Worm (Caenorhabditis elegans) whole organism, young adult: ENCODE data around the gene T11G6.5.

Experiments used
- B0336.3 ChIP-seq: fragments of 200-800 bp; sonication (Bioruptor generic); IDR thresholded peaks from 2 replicates; pipeline ENCODE4 v1.3.6; 2022; ENCODE audit warnings: missing genetic modification characterization, missing compliant biosample characterization
- C06A6.2 ChIP-seq: fragments of 200-800 bp; sonication (Bioruptor generic); conservative IDR thresholded peaks from 2 replicates; pipeline ENCODE4 v1.3.6; 2022; ENCODE audit warnings: missing genetic modification characterization, missing compliant biosample characterization
- F10E7.11 ChIP-seq: sonication (generic microtip); optimal IDR thresholded peaks from 2 replicates; lab custom pipeline; 2017; ENCODE audit warnings: mild to moderate bottlenecking, missing genetic modification characterization, moderate library complexity, missing compliant biosample characterization
- F22D6.2 ChIP-seq: sonication (generic microtip); optimal IDR thresholded peaks from 2 replicates; lab custom pipeline; 2016; ENCODE audit warnings: mild to moderate bottlenecking, missing genetic modification characterization, missing compliant biosample characterization
- F33H1.4 ChIP-seq: fragments of 200-800 bp; sonication (Bioruptor generic); IDR thresholded peaks from 2 replicates; pipeline ENCODE4 v1.3.6; 2022; ENCODE audit warnings: missing genetic modification reagents, missing genetic modification characterization, missing compliant biosample characterization
- F39B2.1 ChIP-seq: fragments of 200-800 bp; sonication (Bioruptor generic); IDR thresholded peaks from 2 replicates; pipeline ENCODE4 v1.3.6; 2022; ENCODE audit warnings: missing genetic modification reagents, missing genetic modification characterization, missing compliant biosample characterization
- F52B5.7 ChIP-seq: sonication (generic microtip); optimal IDR thresholded peaks from 2 replicates; lab custom pipeline; 2016; ENCODE audit warnings: mild to moderate bottlenecking, missing genetic modification characterization, missing compliant biosample characterization
- F57A8.1 ChIP-seq: fragments of 200-800 bp; sonication (Bioruptor generic); optimal IDR thresholded peaks from 2 replicates; lab custom pipeline; 2018; ENCODE audit warnings: mild to moderate bottlenecking, missing genetic modification characterization, moderate library complexity, missing compliant biosample characterization
- F57C9.4 ChIP-seq: sonication (generic microtip); optimal IDR thresholded peaks from 2 replicates; lab custom pipeline; 2017; ENCODE audit warnings: mild to moderate bottlenecking, missing genetic modification characterization, missing compliant biosample characterization
- K11D2.4 ChIP-seq: fragments of 200-800 bp; sonication (Bioruptor generic); IDR thresholded peaks from 2 replicates; pipeline ENCODE4 v1.3.6; 2022; ENCODE audit warnings: missing genetic modification reagents, missing genetic modification characterization, missing compliant biosample characterization
- K12H6.12 ChIP-seq: fragments of 200-800 bp; sonication (Bioruptor generic); optimal IDR thresholded peaks from 2 replicates; lab custom pipeline; 2018; ENCODE audit warnings: mild to moderate bottlenecking, missing genetic modification characterization, missing compliant biosample characterization
- ZK185.1 ChIP-seq: sonication (generic microtip); optimal IDR thresholded peaks from 2 replicates; lab custom pipeline; 2016; ENCODE audit warnings: mild to moderate bottlenecking, missing genetic modification characterization, missing compliant biosample characterization; ENCODE audit not compliant: poor library complexity, severe bottlenecking
- aptf-2 ChIP-seq: fragments of 200-800 bp; sonication (Bioruptor generic); conservative IDR thresholded peaks from 2 replicates; pipeline ENCODE4 v1.3.6; 2022; ENCODE audit warnings: missing genetic modification reagents, missing genetic modification characterization, missing compliant biosample characterization
- bed-2 ChIP-seq: fragments of 200-800 bp; sonication (Bioruptor generic); IDR thresholded peaks from 2 replicates; pipeline ENCODE4 v1.3.6; 2022; ENCODE audit warnings: missing genetic modification reagents, missing genetic modification characterization, missing compliant biosample characterization
- ceh-27 ChIP-seq: fragments of 200-800 bp; sonication (Bioruptor generic); optimal IDR thresholded peaks from 2 replicates; lab custom pipeline; 2018; ENCODE audit warnings: mild to moderate bottlenecking, missing genetic modification characterization, moderate library complexity, missing compliant biosample characterization
- dox-1 ChIP-seq: fragments of 200-800 bp; sonication (Bioruptor generic); IDR thresholded peaks from 2 replicates; pipeline ENCODE4 v1.3.6; 2022; ENCODE audit warnings: missing genetic modification reagents, missing genetic modification characterization, missing compliant biosample characterization
- egl-18 ChIP-seq: fragments of 200-800 bp; sonication (Bioruptor generic); IDR thresholded peaks from 2 replicates; pipeline ENCODE4 v1.3.6; 2022; ENCODE audit warnings: missing genetic modification reagents, missing genetic modification characterization, missing compliant biosample characterization
- ets-4 ChIP-seq: fragments of 200-800 bp; sonication (Bioruptor generic); optimal IDR thresholded peaks from 2 replicates; lab custom pipeline; 2018; ENCODE audit warnings: mild to moderate bottlenecking, missing genetic modification characterization, missing compliant biosample characterization
- gei-17 ChIP-seq: fragments of 200-800 bp; sonication (Bioruptor generic); optimal IDR thresholded peaks from 2 replicates; lab custom pipeline; 2018; ENCODE audit warnings: mild to moderate bottlenecking, missing genetic modification characterization, missing compliant biosample characterization
- hlh-12 ChIP-seq: sonication (generic microtip); optimal IDR thresholded peaks from 2 replicates; lab custom pipeline; 2016; ENCODE audit warnings: missing genetic modification characterization, missing compliant biosample characterization
- hlh-26 ChIP-seq: fragments of 200-800 bp; sonication (Bioruptor generic); conservative IDR thresholded peaks from 2 replicates; pipeline ENCODE4 v1.3.6; 2022; ENCODE audit warnings: missing genetic modification reagents, missing genetic modification characterization, missing compliant biosample characterization
- hmg-1.2 ChIP-seq: fragments of 200-800 bp; sonication (Bioruptor generic); IDR thresholded peaks from 2 replicates; pipeline ENCODE4 v1.3.6; 2022; ENCODE audit warnings: missing genetic modification reagents, missing genetic modification characterization, missing compliant biosample characterization
- lin-26 ChIP-seq: fragments of 200-800 bp; sonication (Bioruptor generic); IDR thresholded peaks from 2 replicates; pipeline ENCODE4 v1.3.6; 2022; ENCODE audit warnings: missing genetic modification reagents, missing genetic modification characterization, missing compliant biosample characterization
- lin-40 ChIP-seq: sonication (generic microtip); optimal IDR thresholded peaks from 2 replicates; lab custom pipeline; 2016; ENCODE audit warnings: missing genetic modification characterization, mild to moderate bottlenecking, missing compliant biosample characterization, missing genotype, missing genetic modification reagents
- lin-54 ChIP-seq: fragments of 200-800 bp; sonication (Bioruptor generic); optimal IDR thresholded peaks from 2 replicates; lab custom pipeline; 2018; ENCODE audit warnings: mild to moderate bottlenecking, missing genetic modification characterization, missing compliant biosample characterization
- madf-8 ChIP-seq: fragments of 200-800 bp; sonication (Bioruptor generic); conservative IDR thresholded peaks from 2 replicates; pipeline ENCODE4 v1.3.6; 2022; ENCODE audit warnings: missing genetic modification reagents, missing genetic modification characterization, missing compliant biosample characterization
- mxl-1 ChIP-seq: sonication (generic microtip); optimal IDR thresholded peaks from 2 replicates; lab custom pipeline; 2016; ENCODE audit warnings: missing genetic modification characterization, missing compliant biosample characterization
- nfya-2 ChIP-seq: fragments of 200-800 bp; sonication (Bioruptor generic); IDR thresholded peaks from 2 replicates; pipeline ENCODE4 v1.3.6; 2022; ENCODE audit warnings: missing genetic modification reagents, missing genetic modification characterization, missing compliant biosample characterization
- nfyb-1 ChIP-seq: fragments of 200-800 bp; sonication (Bioruptor generic); IDR thresholded peaks from 2 replicates; pipeline ENCODE4 v1.3.6; 2022; ENCODE audit warnings: missing genetic modification reagents, missing genetic modification characterization, missing compliant biosample characterization
- nhr-179 ChIP-seq: sonication (generic microtip); optimal IDR thresholded peaks from 2 replicates; lab custom pipeline; 2016; ENCODE audit warnings: mild to moderate bottlenecking, missing genetic modification characterization, missing compliant biosample characterization
- rcor-1 ChIP-seq: fragments of 200-800 bp; sonication (Bioruptor generic); IDR thresholded peaks from 2 replicates; pipeline ENCODE4 v1.3.6; 2022; ENCODE audit warnings: missing genetic modification reagents, missing genetic modification characterization, missing compliant biosample characterization
- repo-1 ChIP-seq: sonication (generic microtip); optimal IDR thresholded peaks from 2 replicates; lab custom pipeline; 2017; ENCODE audit warnings: mild to moderate bottlenecking, missing genetic modification characterization, missing compliant biosample characterization
- sea-2 ChIP-seq: fragments of 200-800 bp; sonication (Bioruptor generic); IDR thresholded peaks from 2 replicates; pipeline ENCODE4 v1.3.6; 2022; ENCODE audit warnings: missing genetic modification characterization, missing compliant biosample characterization
- snpc-4 ChIP-seq, 5 experiments: fragments of 150-350 bp in 1 of 5; sonication (generic microtip) in 4 of 5; optimal IDR thresholded peaks; 2 replicates each; lab custom pipeline; 2014 to 2018; ENCODE audit warnings: missing genetic modification characterization in 5 of 5, missing biosample characterization in 3 of 5, antibody characterized with exemption in 2 of 5, mild to moderate bottlenecking in 2 of 5, missing compliant biosample characterization in 2 of 5, missing genotype in 2 of 5, moderate library complexity in 2 of 5, missing genetic modification reagents in 1 of 5
- tbp1 ChIP-seq: fragments of 200-800 bp; sonication (Bioruptor generic); optimal IDR thresholded peaks from 2 replicates; lab custom pipeline; 2018; ENCODE audit warnings: mild to moderate bottlenecking, missing genetic modification characterization, missing compliant biosample characterization
- tlf-1 ChIP-seq: fragments of 200-800 bp; sonication (Bioruptor generic); optimal IDR thresholded peaks from 2 replicates; lab custom pipeline; 2018; ENCODE audit warnings: mild to moderate bottlenecking, missing genetic modification characterization, missing compliant biosample characterization
- zfh-2 ChIP-seq: fragments of 200-800 bp; sonication (Bioruptor generic); conservative IDR thresholded peaks from 2 replicates; pipeline ENCODE4 v1.3.6; 2022; ENCODE audit warnings: missing genetic modification reagents, missing genetic modification characterization, missing compliant biosample characterization
- ztf-18 ChIP-seq: sonication (generic microtip); optimal IDR thresholded peaks from 2 replicates; lab custom pipeline; 2016; ENCODE audit warnings: missing genotype, mild to moderate bottlenecking, missing genetic modification characterization, missing compliant biosample characterization
- ztf-25 ChIP-seq: fragments of 200-800 bp; sonication (Bioruptor generic); IDR thresholded peaks from 2 replicates; pipeline ENCODE4 v1.3.6; 2022; ENCODE audit warnings: missing genetic modification reagents, missing genetic modification characterization, missing compliant biosample characterization
- ztf-26 ChIP-seq: sonication (generic microtip); optimal IDR thresholded peaks from 2 replicates; lab custom pipeline; 2017; ENCODE audit warnings: missing genetic modification characterization, missing compliant biosample characterization
- ztf-28 ChIP-seq: fragments of 200-800 bp; sonication (Bioruptor generic); IDR thresholded peaks from 2 replicates; pipeline ENCODE4 v1.3.6; 2022; ENCODE audit warnings: missing genetic modification reagents, missing genetic modification characterization, missing compliant biosample characterization
- ztf-6 ChIP-seq: fragments of 200-800 bp; sonication (Bioruptor generic); IDR thresholded peaks from 2 replicates; pipeline ENCODE4 v1.3.6; 2022; ENCODE audit warnings: missing genetic modification reagents, missing genetic modification characterization, missing compliant biosample characterization

Gene T11G6.5

ce11 chrIV:10828049-10828448 is 14.5 kb downstream of the T11G6.5 start, which contains the start of gene npax-3:
npax-3 (minus strand) TSS chrIV:10828149.
- TF ChIP-seq ets-4 (GFP tag; lab: Kevin White, UChicago) (no peak), gei-17 (GFP tag; lab: Kevin White, UChicago) (no peak), snpc-4 (GFP tag; optimal IDR thresholded peaks at IDR 0.05; lab: Kevin White, UChicago) (no peak), snpc-4 (tag; optimal IDR thresholded peaks at IDR 0.05; lab: Kevin White, UChicago) (no peak)
- TF ChIP-seq, all 124 proteins: peak for 0

- peak; percentile 4 for TF ChIP-seq ztf-26
- TF ChIP-seq zfh-2, result no peak
Measured at ce11 chrIV:10826029-10826428, 16.5 kb downstream of the T11G6.5 start.

- TF ChIP-seq nfyb-1 (GFP tag; lab: Robert Waterston, UW), result peak; percentile 52; the same call in 1 of the 2 replicates
- TF ChIP-seq nhr-179 (tag; lab: Kevin White, UChicago), result no peak
- TF ChIP-seq lin-26 (GFP tag; lab: Robert Waterston, UW), result 0 out of 2 replicates have a peak, but pooled peaks have one; percentile 19
Measured at ce11 chrIV:10825383-10825782, 17.2 kb downstream of the T11G6.5 start.

DNA sequence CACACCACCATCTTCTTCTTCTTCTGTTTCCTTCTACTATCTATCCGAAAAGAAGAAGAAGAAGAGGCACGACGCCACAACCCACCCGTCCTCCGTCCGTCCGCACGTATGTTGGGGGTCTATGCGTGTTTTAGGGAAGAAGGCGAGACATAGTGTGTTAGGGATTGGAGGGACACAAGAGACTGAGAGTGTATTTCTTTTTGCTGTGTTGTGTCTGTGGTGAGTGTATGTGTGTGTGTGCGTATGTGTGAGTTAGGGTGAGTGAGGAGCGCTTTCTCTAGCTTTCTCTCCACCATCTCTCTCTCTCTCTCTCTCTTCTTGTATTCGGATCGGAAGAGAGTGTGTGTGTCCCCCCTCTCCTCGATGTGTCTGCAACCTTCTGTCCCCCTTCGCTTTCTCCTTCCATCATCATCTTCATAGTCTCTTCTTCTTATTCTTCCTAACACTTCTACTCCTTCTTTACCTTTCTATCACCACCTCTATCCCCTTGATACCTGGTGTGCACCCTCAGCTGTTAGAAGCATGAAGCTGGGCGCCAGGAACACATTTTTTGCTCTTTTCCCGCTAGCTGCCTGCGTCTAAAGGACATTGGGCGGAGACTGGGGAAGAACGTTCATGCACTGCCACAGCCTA is 20.8 kb downstream of the T11G6.5 start:
- TF ChIP-seq nfya-2 (GFP tag; lab: Robert Waterston, UW) (no peak), tbp1 (GFP tag; lab: Kevin White, UChicago) (peak; percentile 37), F57C9.4 (tag; lab: Kevin White, UChicago) (no peak), lin-40 (peak; percentile 86), F52B5.7 (tag; lab: Kevin White, UChicago) (peak; percentile 8), lin-54 (GFP tag; lab: Kevin White, UChicago) (peak; percentile 47), nfyb-1 (GFP tag; lab: Robert Waterston, UW) (peak; percentile 60; the same call in 1 of the 2 replicates), rcor-1 (GFP tag; lab: Robert Waterston, UW) (peak; percentile 47; the same call in 1 of the 2 replicates), ztf-25 (GFP tag; lab: Robert Waterston, UW) (no peak), repo-1 (tag; lab: Kevin White, UChicago) (peak; percentile 9), mxl-1 (tag; lab: Kevin White, UChicago) (no peak), hmg-1.2 (GFP tag; lab: Robert Waterston, UW) (peak; percentile 72), ZK185.1 (peak; percentile 60), tlf-1 (peak; percentile 37), F57A8.1 (GFP tag; lab: Kevin White, UChicago) (no peak), ztf-18 (tag; lab: Kevin White, UChicago) (peak; percentile 47), gei-17 (GFP tag; lab: Kevin White, UChicago) (peak; percentile 44), bed-2 (GFP tag; lab: Robert Waterston, UW) (no peak), ztf-26 (peak; percentile 12), F10E7.11 (tag; lab: Kevin White, UChicago) (peak; percentile 37), ztf-6 (GFP tag; lab: Robert Waterston, UW) (no peak), dox-1 (GFP tag; lab: Robert Waterston, UW) (peak; percentile 69), F33H1.4 (no peak), egl-18 (GFP tag; lab: Robert Waterston, UW) (no peak), sea-2 (no peak), F22D6.2 (tag; lab: Kevin White, UChicago) (no peak), ceh-27 (GFP tag; lab: Kevin White, UChicago) (peak; percentile 59), C06A6.2 (no peak), K11D2.4 (GFP tag; lab: Robert Waterston, UW) (peak; percentile 10; the same call in 1 of the 2 replicates), hlh-12 (tag; lab: Kevin White, UChicago) (no peak), madf-8 (GFP tag; lab: Robert Waterston, UW) (no peak), F39B2.1 (no peak), aptf-2 (GFP tag; lab: Robert Waterston, UW) (0 out of 2 replicates have a peak, but pooled peaks have one; percentile 10), B0336.3 (peak; percentile 82), K12H6.12 (tag; lab: Kevin White, UChicago) (peak; percentile 85), ztf-28 (GFP tag; lab: Robert Waterston, UW) (no peak), hlh-26 (no peak)
